Worm (Caenorhabditis elegans) whole organism, late embryonic: ENCODE measurements around the gene C16C8.9.
"Not testable (repeated sequence)": the region's sequence is repeated elsewhere in the genome, so short reads cannot be mapped to it uniquely, and the experiment has no call there.

Source experiments
- Y22D7AL.16 ChIP-seq: sonication (generic microtip); optimal IDR thresholded peaks from 2 replicates; lab custom pipeline; 2016; ENCODE audit warnings: missing genetic modification characterization, missing compliant biosample characterization
- dmd-4 ChIP-seq: sonication (generic microtip); optimal IDR thresholded peaks from 2 replicates; lab custom pipeline; 2016; ENCODE audit warnings: borderline replicate concordance, missing genetic modification characterization, missing compliant biosample characterization
- hlh-30 ChIP-seq: sonication (generic microtip); optimal IDR thresholded peaks from 2 replicates; lab custom pipeline; 2017; ENCODE audit warnings: antibody characterized with exemption, missing genetic modification characterization, missing compliant biosample characterization; ENCODE audit not compliant: insufficient read depth
- madf-2 ChIP-seq: sonication (generic microtip); optimal IDR thresholded peaks from 2 replicates; lab custom pipeline; 2017; ENCODE audit warnings: missing genetic modification characterization, missing compliant biosample characterization
- nfya-1 ChIP-seq: sonication (generic microtip); optimal IDR thresholded peaks from 2 replicates; lab custom pipeline; 2017; ENCODE audit warnings: missing genetic modification characterization, mild to moderate bottlenecking, missing compliant biosample characterization, antibody characterized with exemption, moderate library complexity
- nhr-11 ChIP-seq: fragments of 150-350 bp; optimal IDR thresholded peaks from 2 replicates; lab custom pipeline; 2014; ENCODE audit warnings: missing biosample characterization, missing genetic modification characterization
- nhr-232 ChIP-seq: sonication (generic microtip); optimal IDR thresholded peaks from 2 replicates; lab custom pipeline; 2016; ENCODE audit warnings: missing genetic modification characterization, missing compliant biosample characterization
- pqm-1 ChIP-seq: sonication (generic microtip); optimal IDR thresholded peaks from 2 replicates; lab custom pipeline; 2016; ENCODE audit warnings: missing genetic modification characterization, missing compliant biosample characterization
- rnt-1 ChIP-seq: sonication (generic microtip); optimal IDR thresholded peaks from 2 replicates; lab custom pipeline; 2016; ENCODE audit warnings: missing genetic modification characterization, missing compliant biosample characterization

DNA sequence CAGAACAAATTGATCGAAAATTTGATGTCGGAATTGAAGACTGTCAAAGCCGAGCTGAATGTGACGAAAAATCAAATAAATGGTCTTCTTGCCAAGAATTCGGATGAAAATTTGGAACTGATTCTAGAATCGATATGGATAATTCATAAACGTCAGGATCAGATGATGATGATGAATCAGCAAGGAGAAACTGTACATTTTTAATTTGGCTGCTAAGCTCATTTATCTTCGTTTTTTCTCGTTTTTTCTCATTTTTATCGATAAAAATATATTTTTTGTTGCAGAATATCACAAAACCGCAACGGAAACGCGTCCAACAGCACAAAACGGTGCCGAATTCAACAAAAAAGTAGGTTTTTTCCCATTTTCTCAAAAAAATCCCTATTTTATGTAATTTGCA is 13.5 kb downstream of the C16C8.9 start, which contains the start of gene C16C8.14:
- TF ChIP-seq nfya-1, pqm-1, dmd-4, rnt-1, Y22D7AL.16, hlh-30, nhr-11, madf-2, nhr-232 (tag; lab: Kevin White, UChicago): not testable (repeated sequence)
